Fruit fly (Drosophila melanogaster) whole organism, embryonic: ENCODE measurements around the gene CG11980.

Experiments used
- Abd-B ChIP-seq: fragments of 200-800 bp; sonication (Bioruptor generic); optimal IDR thresholded peaks from 2 replicates; lab custom pipeline; 2018; ENCODE audit warnings: missing biosample characterization, mild to moderate bottlenecking, missing genetic modification characterization, moderate library complexity
- Atf6 ChIP-seq: fragments of 200-800 bp; sonication (Bioruptor generic); IDR thresholded peaks from 2 replicates; pipeline ENCODE4 v1.3.6; 2022; ENCODE audit warnings: missing biosample characterization, missing genetic modification characterization
- Awh ChIP-seq: fragments of 200-800 bp; sonication (Bioruptor generic); IDR thresholded peaks from 2 replicates; pipeline ENCODE4, ENCODE4 v1.3.6; 2022; ENCODE audit warnings: missing biosample characterization, missing genetic modification characterization
- BtbVII ChIP-seq: fragments of 200-800 bp; sonication (Bioruptor generic); optimal IDR thresholded peaks from 3 replicates; lab custom pipeline; 2017; ENCODE audit warnings: missing biosample characterization, mild to moderate bottlenecking, missing genetic modification characterization
- Bteb2 ChIP-seq: fragments of 200-800 bp; sonication (Bioruptor generic); optimal IDR thresholded peaks from 2 replicates; lab custom pipeline; 2016; ENCODE audit warnings: missing biosample characterization, missing genetic modification characterization
- C15 ChIP-seq: fragments of 200-800 bp; sonication (Bioruptor generic); IDR thresholded peaks from 3 replicates; pipeline ENCODE4 v1.3.6; 2022; ENCODE audit warnings: missing biosample characterization, missing genetic modification characterization
- CG10209 ChIP-seq: fragments of 200-800 bp; sonication (Bioruptor generic); optimal IDR thresholded peaks from 3 replicates; lab custom pipeline; 2017; ENCODE audit warnings: missing biosample characterization, mild to moderate bottlenecking, missing genetic modification characterization, missing genetic modification reagents
- CG10462 ChIP-seq: fragments of 200-800 bp; sonication (Bioruptor generic); optimal IDR thresholded peaks from 2 replicates; lab custom pipeline; 2016; ENCODE audit warnings: missing biosample characterization, missing genetic modification characterization
- CG13624 ChIP-seq: fragments of 200-800 bp; sonication (Bioruptor generic); optimal IDR thresholded peaks from 2 replicates; lab custom pipeline; 2016; ENCODE audit warnings: missing biosample characterization, missing genetic modification characterization
- CG15601 ChIP-seq: fragments of 200-800 bp; sonication (Bioruptor generic); optimal IDR thresholded peaks from 3 replicates; lab custom pipeline; 2019; ENCODE audit warnings: missing biosample characterization, mild to moderate bottlenecking, missing genetic modification characterization, moderate library complexity
- CG17912 ChIP-seq: fragments of 200-800 bp; sonication (Bioruptor generic); optimal IDR thresholded peaks from 2 replicates; lab custom pipeline; 2018; ENCODE audit warnings: missing biosample characterization, mild to moderate bottlenecking, missing genetic modification characterization
- CG2116 ChIP-seq: fragments of 200-800 bp; sonication (Bioruptor generic); optimal IDR thresholded peaks from 3 replicates; lab custom pipeline; 2018; ENCODE audit warnings: missing biosample characterization, mild to moderate bottlenecking, missing genetic modification characterization
- CG2202 ChIP-seq: fragments of 200-800 bp; sonication (Bioruptor generic); optimal IDR thresholded peaks from 2 replicates; lab custom pipeline; 2018; ENCODE audit warnings: missing biosample characterization, mild to moderate bottlenecking, missing genetic modification characterization
- CG31388 ChIP-seq: fragments of 200-800 bp; sonication (Bioruptor generic); optimal IDR thresholded peaks from 2 replicates; lab custom pipeline; 2016; ENCODE audit warnings: missing biosample characterization, missing genetic modification characterization
- CG34422 ChIP-seq: fragments of 200-800 bp; sonication (Bioruptor generic); IDR thresholded peaks from 3 replicates; pipeline ENCODE4 v1.3.6; 2022; ENCODE audit warnings: missing biosample characterization, missing genetic modification characterization
- CG4424 ChIP-seq: fragments of 200-800 bp; sonication (Bioruptor generic); optimal IDR thresholded peaks from 3 replicates; lab custom pipeline; 2016; ENCODE audit warnings: missing biosample characterization, missing genetic modification characterization
- CG6765 ChIP-seq: fragments of 200-800 bp; sonication (Bioruptor generic); optimal IDR thresholded peaks from 3 replicates; lab custom pipeline; 2017; ENCODE audit warnings: missing biosample characterization, mild to moderate bottlenecking, missing genetic modification characterization
- CG7357 ChIP-seq: fragments of 200-800 bp; sonication (Bioruptor generic); IDR thresholded peaks from 3 replicates; pipeline ENCODE4 v1.3.6; 2022; ENCODE audit warnings: missing biosample characterization, missing genetic modification characterization
- CG8281 ChIP-seq: fragments of 200-800 bp; sonication (Bioruptor generic); optimal IDR thresholded peaks from 2 replicates; lab custom pipeline; 2018; ENCODE audit warnings: missing biosample characterization, mild to moderate bottlenecking, missing genetic modification characterization, moderate library complexity
- CG8290 ChIP-seq, 3 experiments: fragments of 200-800 bp; sonication (Bioruptor generic); optimal IDR thresholded peaks; 2 replicates each; lab custom pipeline; 2016 to 2019; ENCODE audit warnings: missing biosample characterization in 3 of 3, missing genetic modification characterization in 3 of 3, mild to moderate bottlenecking in 2 of 3, moderate library complexity in 1 of 3
- CG8478 ChIP-seq: fragments of >200 bp; optimal IDR thresholded peaks from 2 replicates; lab custom pipeline; 2018
- CG8944 ChIP-seq: fragments of 200-800 bp; sonication (Bioruptor generic); optimal IDR thresholded peaks from 3 replicates; lab custom pipeline; 2016; ENCODE audit warnings: missing biosample characterization, missing genetic modification characterization
- CG9817 ChIP-seq: fragments of 200-800 bp; sonication (Bioruptor generic); optimal IDR thresholded peaks from 2 replicates; lab custom pipeline; 2018; ENCODE audit warnings: missing biosample characterization, mild to moderate bottlenecking, missing genetic modification characterization, moderate library complexity
- Camta ChIP-seq: fragments of 200-800 bp; sonication (Bioruptor generic); optimal IDR thresholded peaks from 2 replicates; lab custom pipeline; 2016; ENCODE audit warnings: missing biosample characterization, missing genetic modification characterization
- Dip3 ChIP-seq: fragments of 200-800 bp; sonication (Bioruptor generic); optimal IDR thresholded peaks from 3 replicates; lab custom pipeline; 2016; ENCODE audit warnings: missing biosample characterization, missing genetic modification characterization
- GATAe ChIP-seq: fragments of 200-800 bp; sonication (Bioruptor generic); conservative IDR thresholded peaks from 2 replicates; pipeline ENCODE4 v1.3.6; 2022; ENCODE audit warnings: missing biosample characterization, missing genetic modification characterization
- Gsc ChIP-seq: fragments of 200-800 bp; sonication (Bioruptor generic); IDR thresholded peaks from 2 replicates; pipeline ENCODE4 v1.3.6; 2022; ENCODE audit warnings: missing biosample characterization, missing genetic modification characterization
- HHEX ChIP-seq: fragments of 200-800 bp; sonication (Bioruptor generic); optimal IDR thresholded peaks from 3 replicates; lab custom pipeline; 2017; ENCODE audit warnings: missing biosample characterization, mild to moderate bottlenecking, missing genetic modification characterization, missing genetic modification reagents
- HLH4C ChIP-seq: fragments of 200-800 bp; sonication (Bioruptor generic); IDR thresholded peaks from 3 replicates; pipeline ENCODE4 v1.3.6; 2022; ENCODE audit warnings: missing biosample characterization, missing genetic modification characterization; ENCODE audit not compliant: partially characterized antibody
- Hand ChIP-seq: fragments of 200-800 bp; sonication (Bioruptor generic); optimal IDR thresholded peaks from 2 replicates; lab custom pipeline; 2017; ENCODE audit warnings: mild to moderate bottlenecking, missing biosample characterization, missing genetic modification reagents, missing genetic modification characterization
- Hey ChIP-seq: fragments of 200-800 bp; sonication (Bioruptor generic); optimal IDR thresholded peaks from 3 replicates; lab custom pipeline; 2018; ENCODE audit warnings: missing biosample characterization, mild to moderate bottlenecking, missing genetic modification characterization
- Lpt ChIP-seq: fragments of >200 bp; optimal IDR thresholded peaks from 2 replicates; lab custom pipeline; 2018; ENCODE audit warnings: missing biosample characterization, missing genetic modification characterization
- Ptx1 ChIP-seq: fragments of 200-800 bp; sonication (Bioruptor generic); IDR thresholded peaks from 2 replicates; pipeline ENCODE4 v1.3.6; 2022; ENCODE audit warnings: missing biosample characterization, missing genetic modification characterization
- Scr ChIP-seq: fragments of 200-800 bp; sonication (Bioruptor generic); IDR thresholded peaks from 2 replicates; pipeline ENCODE4 v1.3.6; 2022; ENCODE audit warnings: missing biosample characterization, missing genetic modification characterization; ENCODE audit not compliant: partially characterized antibody
- Six4 ChIP-seq: fragments of 200-800 bp; sonication (Bioruptor generic); optimal IDR thresholded peaks from 2 replicates; lab custom pipeline; 2016; ENCODE audit warnings: missing biosample characterization, missing genetic modification characterization
- Sox100B ChIP-seq: fragments of 200-800 bp; sonication (Bioruptor generic); optimal IDR thresholded peaks from 3 replicates; lab custom pipeline; 2018; ENCODE audit warnings: missing biosample characterization, mild to moderate bottlenecking, missing genetic modification characterization
- Sry-β ChIP-seq: fragments of 200-800 bp; sonication (Bioruptor generic); optimal IDR thresholded peaks from 2 replicates; lab custom pipeline; 2018; ENCODE audit warnings: missing biosample characterization, mild to moderate bottlenecking, missing genetic modification characterization, moderate library complexity
- TFAM ChIP-seq: fragments of 200-800 bp; sonication (Bioruptor generic); optimal IDR thresholded peaks from 2 replicates; lab custom pipeline; 2017; ENCODE audit warnings: missing biosample characterization, missing genetic modification characterization, inconsistent platforms
- YL-1 ChIP-seq: fragments of 200-800 bp; sonication (Bioruptor generic); optimal IDR thresholded peaks from 3 replicates; lab custom pipeline; 2017; ENCODE audit warnings: missing biosample characterization, mild to moderate bottlenecking, missing genetic modification characterization
- bigmax ChIP-seq: fragments of 200-800 bp; sonication (Bioruptor generic); optimal IDR thresholded peaks from 2 replicates; lab custom pipeline; 2018; ENCODE audit warnings: missing biosample characterization, mild to moderate bottlenecking, missing genetic modification characterization
- ci ChIP-seq: fragments of 200-800 bp; sonication (Bioruptor generic); IDR thresholded peaks from 3 replicates; pipeline ENCODE4 v1.3.6; 2022; ENCODE audit warnings: missing biosample characterization, missing genetic modification characterization
- danr ChIP-seq: fragments of 200-800 bp; sonication (Bioruptor generic); IDR thresholded peaks from 2 replicates; pipeline ENCODE4 v1.3.6; 2022; ENCODE audit warnings: missing biosample characterization, missing genetic modification characterization
- gce ChIP-seq: fragments of 200-800 bp; sonication (Bioruptor generic); IDR thresholded peaks from 3 replicates; pipeline ENCODE4 v1.3.6; 2022; ENCODE audit warnings: missing biosample characterization, missing genetic modification characterization
- her ChIP-seq: fragments of 200-800 bp; sonication (Bioruptor generic); optimal IDR thresholded peaks from 2 replicates; lab custom pipeline; 2016; ENCODE audit warnings: missing biosample characterization, missing genetic modification characterization
- ind ChIP-seq: fragments of 200-800 bp; sonication (Bioruptor generic); optimal IDR thresholded peaks from 3 replicates; lab custom pipeline; 2016; ENCODE audit warnings: missing biosample characterization, missing genetic modification characterization
- otp ChIP-seq: fragments of 200-800 bp; sonication (Bioruptor generic); IDR thresholded peaks from 3 replicates; pipeline ENCODE4, ENCODE4 v1.3.6; 2022; ENCODE audit warnings: missing biosample characterization, missing genetic modification characterization
- p53 ChIP-seq: fragments of 200-800 bp; sonication (Bioruptor generic); optimal IDR thresholded peaks from 2 replicates; lab custom pipeline; 2016; ENCODE audit warnings: missing biosample characterization, missing genetic modification characterization
- sens ChIP-seq: fragments of 200-800 bp; sonication (Bioruptor generic); peaks from one replicate; lab custom pipeline; 2016; ENCODE audit warnings: missing biosample characterization, missing genetic modification characterization
- sim ChIP-seq: fragments of 200-800 bp; sonication (Bioruptor generic); IDR thresholded peaks from 2 replicates; pipeline ENCODE4 v1.3.6; 2022; ENCODE audit warnings: missing biosample characterization, missing genetic modification characterization
- zen2 ChIP-seq: fragments of 200-800 bp; sonication (Bioruptor generic); IDR thresholded peaks from 3 replicates; pipeline ENCODE4 v1.3.6; 2022; ENCODE audit warnings: missing biosample characterization, missing genetic modification characterization; ENCODE audit not compliant: partially characterized antibody

The CG11980 gene

DNA sequence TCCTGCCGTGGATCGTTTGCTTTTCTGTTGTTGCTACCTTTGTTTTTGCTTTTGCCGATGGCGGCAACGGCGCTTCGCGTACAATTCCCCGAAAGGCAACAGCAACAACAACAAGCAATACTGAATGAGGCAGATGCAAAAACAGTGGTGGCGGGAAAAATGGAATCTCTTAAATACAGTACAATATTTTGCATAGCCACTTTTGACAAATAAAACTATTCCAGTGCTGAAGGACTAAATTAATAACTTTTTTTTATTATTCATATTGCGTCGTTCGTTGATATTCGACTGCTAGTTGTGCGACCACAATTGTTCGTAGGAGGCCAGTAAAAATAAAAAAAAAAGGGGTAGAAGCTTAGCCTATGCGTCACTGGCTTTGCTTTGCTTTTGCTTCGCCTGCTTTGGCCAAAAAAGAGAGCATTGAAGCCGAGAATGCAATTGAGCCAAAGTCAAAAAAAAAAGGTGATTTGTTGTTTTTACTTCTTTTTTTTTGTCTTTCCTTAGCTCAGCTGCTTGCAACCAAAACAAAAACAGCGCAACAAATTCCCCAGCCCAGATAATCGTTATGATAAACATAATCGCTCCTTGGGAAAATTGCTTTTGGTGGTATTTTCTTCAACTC, 28.1 kb downstream of the CG11980 start (continued):
- TF ChIP-seq CG6765 (GFP tag; lab: Kevin White, UChicago) (peak; percentile 46), ind (GFP tag; lab: Kevin White, UChicago) (peak; percentile 87), Hey (tag; lab: Kevin White, UChicago) (peak; percentile 7), zen2 (GFP tag; lab: Robert Waterston, UW) (no peak), CG8290 (GFP tag; optimal IDR thresholded peaks at IDR 0.05; lab: Kevin White, UChicago) (peak; percentile 53), CG8290 (tag; optimal IDR thresholded peaks at IDR 0.05; lab: Kevin White, UChicago) (peak in 1 of 2 experiments; percentile 81), Lpt (GFP tag; lab: Kevin White, UChicago) (no peak), BtbVII (GFP tag; lab: Kevin White, UChicago) (peak; percentile 85), ci (GFP tag; lab: Robert Waterston, UW) (peak; percentile 97), Awh (GFP tag; lab: Robert Waterston, UW) (peak; percentile 94), otp (GFP tag; lab: Robert Waterston, UW) (peak; percentile 88), HLH4C (GFP tag; lab: Robert Waterston, UW) (no peak), sens (GFP tag; lab: Kevin White, UChicago) (peak; percentile 97), CG2202 (tag; lab: Kevin White, UChicago) (peak; percentile 61), Atf6 (GFP tag; lab: Robert Waterston, UW) (peak; percentile 90), CG31388 (GFP tag; lab: Kevin White, UChicago) (peak; percentile 45), p53 (peak; percentile 18), Six4 (peak; percentile 68), CG10462 (GFP tag; lab: Kevin White, UChicago) (peak; percentile 63), CG15601 (tag; lab: Kevin White, UChicago) (peak; percentile 61), CG34422 (GFP tag; lab: Robert Waterston, UW) (peak; percentile 91), Gsc (no peak), Scr (GFP tag; lab: Robert Waterston, UW) (no peak), YL-1 (GFP tag; lab: Kevin White, UChicago) (peak; percentile 16), CG10209 (GFP tag; lab: Kevin White, UChicago) (peak; percentile 85), Ptx1 (peak; percentile 94), CG4424 (GFP tag; lab: Kevin White, UChicago) (peak; percentile 85), Dip3 (GFP tag; lab: Kevin White, UChicago) (peak; percentile 88), CG8478 (lab: Kevin White, UChicago) (no peak), danr (GFP tag; lab: Robert Waterston, UW) (peak; percentile 80), Bteb2 (GFP tag; lab: Kevin White, UChicago) (peak; percentile 79), Abd-B (GFP tag; lab: Kevin White, UChicago) (peak; percentile 75), sim (GFP tag; lab: Robert Waterston, UW) (no peak), CG8944 (peak; percentile 45), gce (peak; percentile 89; the same call in 2 of the 3 replicates), Hand (GFP tag; lab: Kevin White, UChicago) (peak; percentile 55), Sry-β (GFP tag; lab: Kevin White, UChicago) (peak; percentile 32), CG7357 (GFP tag; lab: Robert Waterston, UW) (peak; percentile 63; the same call in 1 of the 3 replicates), CG8281 (tag; lab: Kevin White, UChicago) (peak; percentile 70), HHEX (GFP tag; lab: Kevin White, UChicago) (peak; percentile 88), Sox100B (GFP tag; lab: Kevin White, UChicago) (peak; percentile 87), C15 (GFP tag; lab: Robert Waterston, UW) (peak; percentile 77), GATAe (GFP tag; lab: Robert Waterston, UW) (peak; percentile 30; the same call in 1 of the 2 replicates), her (GFP tag; lab: Kevin White, UChicago) (peak; percentile 77), CG13624 (peak; percentile 63), CG9817 (tag; lab: Kevin White, UChicago) (peak; percentile 73), Camta (GFP tag; lab: Kevin White, UChicago) (peak; percentile 81), bigmax (GFP tag; lab: Kevin White, UChicago) (no peak), CG17912 (GFP tag; lab: Kevin White, UChicago) (no peak), TFAM (GFP tag; lab: Kevin White, UChicago) (peak; percentile 14), CG2116 (GFP tag; lab: Kevin White, UChicago) (peak; percentile 59)
